Fruit fly (Drosophila melanogaster) Kc167 (cell line): Measurements from ENCODE around the gene CG1983.

Experiments used
- Myc ChIP-seq: fragments of >200 bp; optimal IDR thresholded peaks from 2 replicates; lab custom pipeline; 2017; ENCODE audit warnings: missing external identifiers
- Sin3A ChIP-seq: fragments of >200 bp; optimal IDR thresholded peaks from 2 replicates; lab custom pipeline; 2018; ENCODE audit warnings: missing external identifiers
- h ChIP-seq: fragments of >200 bp; optimal IDR thresholded peaks from 3 replicates; lab custom pipeline; 2018; ENCODE audit warnings: missing external identifiers
- insv ChIP-seq: fragments of >200 bp; optimal IDR thresholded peaks from 3 replicates; lab custom pipeline; 2018; ENCODE audit warnings: missing external identifiers
- psq ChIP-seq: fragments of >200 bp; optimal IDR thresholded peaks from 2 replicates; lab custom pipeline; 2017; ENCODE audit warnings: missing external identifiers
- ttk ChIP-seq: sonication (Bioruptor generic); optimal IDR thresholded peaks from 2 replicates; lab custom pipeline; 2017; ENCODE audit warnings: missing external identifiers

Gene CG1983

DNA sequence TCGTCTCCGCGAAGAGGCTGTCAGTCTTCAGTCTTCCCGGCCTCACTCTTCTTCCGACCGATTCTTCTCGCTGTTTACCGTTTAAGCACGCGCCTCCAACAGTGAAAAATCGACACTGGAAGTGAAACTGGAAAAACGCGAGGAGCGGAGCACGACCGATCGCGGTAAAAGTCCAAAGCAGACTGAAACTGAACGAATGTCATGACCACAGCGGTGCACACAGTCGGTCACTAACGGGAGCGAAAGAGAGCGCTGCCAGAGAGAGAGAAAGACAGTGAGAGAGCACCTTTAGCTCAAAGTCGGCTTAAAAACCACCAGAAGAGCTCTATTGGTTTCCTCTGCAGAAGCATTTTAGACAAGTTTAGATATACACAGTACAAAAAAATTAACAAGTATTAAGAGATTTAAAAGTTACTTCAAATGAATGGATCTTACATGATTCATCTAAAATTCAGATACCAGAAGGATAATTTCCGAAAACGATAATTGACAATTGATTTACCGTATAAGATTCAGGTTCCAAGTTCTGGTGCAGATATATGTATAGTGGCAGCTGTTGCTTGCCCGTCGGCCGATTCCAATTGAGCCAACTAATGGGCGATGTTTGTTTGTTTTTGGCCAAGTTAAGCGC lies 17.1 kb downstream of the CG1983 start, which contains the start of gene CG11498:
CG11498 (minus strand) TSS at position 162 of the 631 bp plus-strand sequence.
- TF ChIP-seq insv (no peak), h (lab: Kevin White, UChicago) (no peak), ttk (lab: Kevin White, UChicago) (no peak), Myc (lab: Kevin White, UChicago) (no peak), Sin3A (no peak), psq (lab: Kevin White, UChicago) (no peak)

DNA sequence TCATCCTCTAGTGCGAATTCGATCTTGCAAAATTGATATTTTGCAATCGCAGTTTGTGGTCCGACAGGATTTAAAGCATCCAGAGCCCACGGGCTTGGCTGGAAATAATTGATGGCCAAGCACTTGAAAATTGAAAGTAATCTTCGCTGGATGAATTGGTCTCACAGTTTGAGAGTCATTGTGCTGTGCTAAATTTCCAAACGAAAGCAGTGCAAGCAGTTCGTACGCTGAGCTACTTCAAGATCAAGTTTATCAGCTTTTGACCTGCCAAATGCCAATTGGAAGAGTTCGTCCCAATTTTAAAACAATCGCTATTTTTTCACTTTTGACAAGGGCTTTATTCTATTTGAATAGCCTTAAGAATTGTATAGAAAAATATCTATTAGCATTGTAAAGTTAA lies 23.6 kb downstream of the CG1983 start:
- TF ChIP-seq psq (lab: Kevin White, UChicago) (no peak), Myc (lab: Kevin White, UChicago) (no peak), ttk (lab: Kevin White, UChicago) (no peak), insv (no peak), Sin3A (no peak), h (lab: Kevin White, UChicago) (no peak)

DNA sequence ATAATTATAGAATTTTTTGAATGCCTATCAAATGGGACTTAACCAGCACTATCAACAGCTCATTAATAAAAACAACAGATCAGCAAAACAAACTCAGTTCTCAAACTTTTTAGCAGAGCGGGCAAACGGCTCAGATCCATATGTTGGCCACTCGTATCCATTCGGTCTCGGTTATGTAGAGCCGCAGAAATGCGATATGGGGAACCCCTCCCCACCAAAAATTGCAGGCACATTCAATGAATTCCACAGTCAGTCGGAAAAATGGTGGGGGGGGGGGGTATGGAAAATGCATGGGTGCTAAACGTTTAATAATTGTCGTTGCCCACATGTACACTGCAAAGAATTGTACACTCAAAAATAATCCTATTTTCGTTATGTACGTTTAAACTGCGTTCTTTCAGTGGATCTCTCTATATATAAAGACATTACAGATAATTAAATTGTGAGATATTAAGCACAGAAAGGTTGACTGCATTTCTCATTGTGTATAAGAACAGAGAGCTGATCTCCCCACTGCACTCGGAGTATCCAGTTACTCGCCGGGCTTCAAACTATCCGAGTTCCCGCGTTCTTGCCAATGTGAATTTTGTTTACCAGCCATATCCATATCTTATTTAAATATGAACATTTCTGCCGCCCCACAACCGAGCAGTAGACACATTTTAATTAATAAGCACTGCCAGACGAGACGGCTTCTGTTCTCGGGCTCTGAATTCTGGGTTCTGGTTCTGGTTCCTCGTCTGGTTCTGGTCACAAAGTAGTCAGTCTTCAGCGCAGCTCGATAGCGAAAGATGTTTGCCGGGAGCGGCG lies 26.0 kb downstream of the CG1983 start, which contains the start of gene CG15529:
CG15529 (plus strand) TSS at position 760 of the 810 bp plus-strand sequence.
- TF ChIP-seq h (lab: Kevin White, UChicago) (no peak), psq (lab: Kevin White, UChicago) (no peak), Sin3A (no peak), ttk (lab: Kevin White, UChicago) (no peak), Myc (lab: Kevin White, UChicago) (no peak), insv (no peak)

dm6 chr3R:30150602-30151001 lies 26.9 kb downstream of the CG1983 start:
- no peak for TF ChIP-seq insv
- no peak for TF ChIP-seq psq (lab: Kevin White, UChicago)
- no peak for TF ChIP-seq Myc (lab: Kevin White, UChicago)
- no peak for TF ChIP-seq h (lab: Kevin White, UChicago)
- no peak for TF ChIP-seq Sin3A
- no peak for TF ChIP-seq ttk (lab: Kevin White, UChicago)

- TF ChIP-seq ttk (lab: Kevin White, UChicago) (no peak), h (lab: Kevin White, UChicago) (no peak), insv (no peak)
Measured at dm6 chr3R:30149506-30149905, 28.0 kb downstream of the CG1983 start, which contains the start of gene AdoR. TSS of gene AdoR (minus strand) at chr3R:30149606.

dm6 chr3R:30134063-30135047 lies 43.1 kb downstream of the CG1983 start, which contains the start of gene Tpi:
TSS of gene Tpi (minus strand) at chr3R:30134599.
- TF ChIP-seq Myc (lab: Kevin White, UChicago), result no peak
- no peak for TF ChIP-seq Sin3A
- TF ChIP-seq h (lab: Kevin White, UChicago), result no peak
- TF ChIP-seq ttk (lab: Kevin White, UChicago), result no peak
- no peak for TF ChIP-seq insv
- no peak for TF ChIP-seq psq (lab: Kevin White, UChicago)

dm6 chr3R:30132295-30132694 lies 45.2 kb downstream of the CG1983 start, which contains the start of gene CG31029:
TSS of gene CG31029 (minus strand) at chr3R:30132395.
- no peak for TF ChIP-seq insv
- no peak for TF ChIP-seq h (lab: Kevin White, UChicago)
- TF ChIP-seq ttk (lab: Kevin White, UChicago), result no peak
- no peak for TF ChIP-seq Sin3A
- no peak for TF ChIP-seq psq (lab: Kevin White, UChicago)
- TF ChIP-seq Myc (lab: Kevin White, UChicago), result no peak

dm6 chr3R:30129019-30129418 lies 48.5 kb downstream of the CG1983 start, which contains the start of gene Ppi1:
TSS of gene Ppi1 (minus strand) at chr3R:30129119.
- TF ChIP-seq h (lab: Kevin White, UChicago) (no peak), ttk (lab: Kevin White, UChicago) (no peak), insv (no peak), psq (lab: Kevin White, UChicago) (no peak), Sin3A (no peak), Myc (lab: Kevin White, UChicago) (no peak)
